Fruit fly (Drosophila melanogaster): Measurements from ENCODE around the gene CG11563.
A peak's percentile ranks its signal among the peaks of the same experiment; 100 is the strongest.

The CG11563 gene

DNA sequence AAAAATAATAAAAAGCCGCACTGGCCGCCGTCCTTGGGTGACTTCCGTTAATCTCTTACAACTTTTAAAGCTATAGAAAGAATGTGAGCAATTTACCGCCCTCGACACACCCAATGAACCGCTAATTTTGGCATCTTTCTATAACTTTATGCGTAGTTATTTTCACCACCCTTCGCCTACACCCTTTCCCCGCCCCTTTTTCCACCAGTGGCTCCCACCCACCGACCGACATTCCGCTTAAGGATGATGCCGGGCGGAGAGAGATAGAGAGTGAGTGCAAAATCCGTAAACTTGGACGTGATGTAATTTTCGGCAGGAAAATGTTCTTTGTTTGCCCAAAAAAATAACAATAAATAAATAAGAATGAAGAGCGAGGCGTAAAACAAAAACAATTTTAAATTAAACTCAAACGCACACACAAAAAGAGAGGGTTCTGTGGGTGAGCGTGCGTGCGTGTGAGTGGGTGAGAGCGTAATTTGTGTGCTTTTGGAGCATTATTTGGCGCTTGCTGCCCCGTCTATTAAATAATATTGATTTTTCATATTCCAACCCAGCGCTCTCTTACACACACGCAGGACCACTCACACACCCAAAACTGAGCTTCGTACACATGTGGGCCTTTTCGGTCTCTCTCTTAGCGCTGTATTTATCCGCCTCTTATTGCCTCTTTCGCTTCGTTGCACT is 40.8 kb downstream of the CG11563 start (continued):
- TF ChIP-seq gro (GFP tag; optimal IDR thresholded peaks at IDR 0.05), result no peak
- TF ChIP-seq Trl (optimal IDR thresholded peaks at IDR 0.05), result peak; percentile 70 to 95
- TF ChIP-seq Trl (GFP tag; optimal IDR thresholded peaks at IDR 0.05), result no peak
- no peak for TF ChIP-seq CG10366 (GFP tag; IDR thresholded peaks at IDR 0.05)
- no peak for TF ChIP-seq Hsf (GFP tag; optimal IDR thresholded peaks at IDR 0.05)
- no peak for TF ChIP-seq CG7745 (tag; optimal IDR thresholded peaks at IDR 0.05)
- TF ChIP-seq Six4 (GFP tag; optimal IDR thresholded peaks at IDR 0.05), result no peak
- no peak for TF ChIP-seq row (GFP tag; IDR thresholded peaks at IDR 0.05)
- TF ChIP-seq crol (GFP tag; IDR thresholded peaks at IDR 0.05), result peak; percentile 60
- TF ChIP-seq CG13424 (tag; optimal IDR thresholded peaks at IDR 0.05), result no peak
- TF ChIP-seq Fer1 (GFP tag; optimal IDR thresholded peaks at IDR 0.05), result peak; percentile 61
- peak; percentile 45 for TF ChIP-seq exex (tag; optimal IDR thresholded peaks at IDR 0.05)
- no peak for TF ChIP-seq hkb (optimal IDR thresholded peaks at IDR 0.05)
- peak; percentile 11; the same call in 1 of the 2 replicates for TF ChIP-seq hkb (GFP tag; IDR thresholded peaks at IDR 0.05)
- no peak for TF ChIP-seq CG8765 (GFP tag; IDR thresholded peaks at IDR 0.05)
- TF ChIP-seq ftz-f1 (GFP tag; optimal IDR thresholded peaks at IDR 0.05), result no peak
- TF ChIP-seq CG12071 (GFP tag; optimal IDR thresholded peaks at IDR 0.05), result no peak
- no peak for TF ChIP-seq bab2 (GFP tag; optimal IDR thresholded peaks at IDR 0.05)
- TF ChIP-seq CG16779 (GFP tag; IDR thresholded peaks at IDR 0.05), result no peak
- no peak for TF ChIP-seq tap (tag; optimal IDR thresholded peaks at IDR 0.05)
- TF ChIP-seq CG11695 (GFP tag; IDR thresholded peaks at IDR 0.05), result 0 out of 3 replicates have a peak, but pooled peaks have one; percentile 6
- no peak for TF ChIP-seq hb (GFP tag; IDR thresholded peaks at IDR 0.05; ENCODE audit: partially characterized antibody)
- no peak for TF ChIP-seq Nf-YC (tag; optimal IDR thresholded peaks at IDR 0.05)
- no peak for TF ChIP-seq CG11504 (tag; optimal IDR thresholded peaks at IDR 0.05)
- TF ChIP-seq bbx (GFP tag; IDR thresholded peaks at IDR 0.05; ENCODE audit: partially characterized antibody), result no peak
- TF ChIP-seq onecut (GFP tag; IDR thresholded peaks at IDR 0.05), result peak; percentile 99
- TF ChIP-seq CG12236 (GFP tag; optimal IDR thresholded peaks at IDR 0.05), result no peak
- TF ChIP-seq Doc3 (GFP tag; IDR thresholded peaks at IDR 0.05; ENCODE audit: partially characterized antibody), result no peak
- no peak for TF ChIP-seq CG3838 (GFP tag; optimal IDR thresholded peaks at IDR 0.05)
- no peak for TF ChIP-seq CG5245 (GFP tag; optimal IDR thresholded peaks at IDR 0.05)
- no peak for TF ChIP-seq Ssrp (tag; optimal IDR thresholded peaks at IDR 0.05)
- no peak for TF ChIP-seq vvl (GFP tag; IDR thresholded peaks at IDR 0.05)
- TF ChIP-seq Lim3 (GFP tag; IDR thresholded peaks at IDR 0.05), result no peak
- no peak for TF ChIP-seq Lhr (GFP tag; optimal IDR thresholded peaks at IDR 0.05)
- no peak for TF ChIP-seq CG8924 (tag; optimal IDR thresholded peaks at IDR 0.05)
- peak; percentile 12 for TF ChIP-seq CG6813 (GFP tag; optimal IDR thresholded peaks at IDR 0.05)
- TF ChIP-seq CG17912 (GFP tag; optimal IDR thresholded peaks at IDR 0.05), result no peak
- no peak for TF ChIP-seq CG7839 (tag; optimal IDR thresholded peaks at IDR 0.05)
- no peak for TF ChIP-seq Myb (GFP tag; optimal IDR thresholded peaks at IDR 0.05)
- no peak for TF ChIP-seq run (tag; optimal IDR thresholded peaks at IDR 0.05)
- TF ChIP-seq stc (GFP tag; IDR thresholded peaks at IDR 0.05), result peak; percentile 10; the same call in 1 of the 2 replicates
- no peak for TF ChIP-seq CG2712 (tag; optimal IDR thresholded peaks at IDR 0.05)
- no peak for TF ChIP-seq jing (GFP tag; optimal IDR thresholded peaks at IDR 0.05)
- no peak for TF ChIP-seq ATbp (GFP tag; optimal IDR thresholded peaks at IDR 0.05)
- TF ChIP-seq Eip74EF (GFP tag; optimal IDR thresholded peaks at IDR 0.05), result no peak
- no peak; the same call in 1 of the 2 replicates for TF ChIP-seq seq (GFP tag; IDR thresholded peaks at IDR 0.05)
- TF ChIP-seq CG3163 (GFP tag; optimal IDR thresholded peaks at IDR 0.05), result peak; percentile 31
- no peak for TF ChIP-seq sc (optimal IDR thresholded peaks at IDR 0.05)
- TF ChIP-seq sc (GFP tag; optimal IDR thresholded peaks at IDR 0.05), result no peak
- no peak for TF ChIP-seq CG9817 (tag; optimal IDR thresholded peaks at IDR 0.05)
- TF ChIP-seq CG13287 (GFP tag; IDR thresholded peaks at IDR 0.05; ENCODE audit: partially characterized antibody), result peak; percentile 33; the same call in 1 of the 2 replicates
